Fruit fly (Drosophila melanogaster): ENCODE results near the gene Osi10a.

Osi10a gene

DNA sequence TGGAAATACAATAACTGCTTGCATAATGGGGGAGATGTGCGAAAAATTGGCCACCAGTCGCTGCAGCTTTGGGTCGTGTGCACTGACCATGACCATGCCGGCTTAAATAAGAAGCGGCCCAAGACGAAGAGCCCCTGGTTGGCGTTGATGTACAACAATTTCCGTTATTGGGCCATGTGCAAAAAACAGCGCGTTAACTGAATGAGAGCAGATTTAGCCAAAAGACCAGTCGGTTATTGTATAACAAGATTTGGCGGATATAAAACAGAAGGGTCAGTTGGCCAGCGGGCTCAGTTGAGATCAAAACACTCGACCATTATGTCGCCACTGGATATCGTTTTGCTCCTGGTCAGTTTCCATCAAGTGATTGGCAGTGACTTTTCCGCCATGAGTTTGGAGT lies at the start of gene Osi10a:
Gene Osi10a, plus strand, starts transcription at position 301 of the 400 bp plus-strand sequence.
- no peak for TF ChIP-seq CG8478 (optimal IDR thresholded peaks at IDR 0.05)
- TF ChIP-seq psq (optimal IDR thresholded peaks at IDR 0.05) = no peak
- no peak for TF ChIP-seq pan (optimal IDR thresholded peaks at IDR 0.05)
- no peak for TF ChIP-seq usp (GFP tag; optimal IDR thresholded peaks at IDR 0.05)
- no peak for TF ChIP-seq EcR (GFP tag; optimal IDR thresholded peaks at IDR 0.05)
- TF ChIP-seq Dll (optimal IDR thresholded peaks at IDR 0.05) = no peak

DNA sequence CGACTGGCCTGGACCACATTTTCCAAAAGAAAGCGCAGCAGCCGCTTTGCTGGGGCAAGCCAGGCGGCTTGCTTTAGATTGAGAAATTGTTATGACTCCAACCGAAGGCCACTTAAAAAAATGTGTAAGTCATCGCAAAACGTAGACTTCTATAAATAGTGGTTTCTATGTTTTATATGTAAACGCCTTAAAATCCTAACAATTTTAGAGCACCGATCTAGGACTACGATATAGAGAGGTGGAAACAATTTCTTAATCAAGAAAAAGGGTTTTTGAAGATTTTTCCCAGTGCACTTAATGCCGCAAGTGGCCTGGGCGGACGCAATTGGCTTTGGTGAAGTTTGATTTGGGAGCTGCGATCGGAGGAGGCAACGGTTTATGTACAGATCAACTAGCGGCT lies 49.5 kb upstream of the Osi10a start:
- TF ChIP-seq usp (GFP tag; optimal IDR thresholded peaks at IDR 0.05) (no peak), pan (optimal IDR thresholded peaks at IDR 0.05) (no peak), CG8478 (optimal IDR thresholded peaks at IDR 0.05) (no peak), Dll (optimal IDR thresholded peaks at IDR 0.05) (no peak), psq (optimal IDR thresholded peaks at IDR 0.05) (no peak), EcR (GFP tag; optimal IDR thresholded peaks at IDR 0.05) (no peak)

DNA sequence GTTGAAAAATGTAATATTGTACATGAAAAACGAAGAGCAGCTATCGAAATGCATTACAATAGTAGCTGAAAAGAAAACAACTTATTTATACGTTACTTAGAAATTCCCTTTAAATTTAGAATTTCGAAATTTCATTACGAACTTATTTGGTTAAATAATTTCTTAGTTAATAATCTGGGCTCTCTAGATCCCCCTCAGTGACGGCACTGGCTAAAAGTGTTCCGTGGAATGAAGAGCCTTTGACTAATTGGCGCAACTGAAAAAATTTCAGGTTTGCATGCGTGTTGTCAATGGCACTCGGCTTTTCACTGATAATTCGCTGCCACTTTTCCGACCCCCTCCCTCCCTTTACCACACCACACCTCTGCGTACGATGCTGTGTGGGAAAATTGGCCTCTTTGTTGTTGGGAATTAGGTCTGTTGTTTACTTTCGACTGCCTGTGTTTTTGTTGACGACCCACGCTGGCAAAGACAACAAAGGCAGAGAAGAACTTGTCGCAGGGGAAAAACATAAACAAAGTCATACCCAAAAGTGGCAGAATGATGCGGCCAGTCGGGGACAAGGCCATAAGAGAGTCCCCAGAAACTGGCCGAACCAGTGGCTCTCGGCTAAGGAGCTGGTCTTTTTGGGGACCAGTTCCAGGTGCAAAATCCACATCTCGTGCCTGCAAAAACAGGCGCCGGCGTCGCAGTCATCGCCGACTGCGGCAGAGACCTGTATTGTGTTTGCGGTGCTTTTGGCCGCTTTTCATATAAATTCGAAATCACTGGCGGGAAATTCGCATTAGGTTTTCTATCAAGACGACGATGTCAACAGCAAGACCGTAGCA lies 48.5 kb upstream of the Osi10a start, which contains the start of gene Osi3:
Gene Osi3, plus strand, starts transcription at position 780 of the 830 bp plus-strand sequence.
- no peak for TF ChIP-seq pan (optimal IDR thresholded peaks at IDR 0.05)

DNA sequence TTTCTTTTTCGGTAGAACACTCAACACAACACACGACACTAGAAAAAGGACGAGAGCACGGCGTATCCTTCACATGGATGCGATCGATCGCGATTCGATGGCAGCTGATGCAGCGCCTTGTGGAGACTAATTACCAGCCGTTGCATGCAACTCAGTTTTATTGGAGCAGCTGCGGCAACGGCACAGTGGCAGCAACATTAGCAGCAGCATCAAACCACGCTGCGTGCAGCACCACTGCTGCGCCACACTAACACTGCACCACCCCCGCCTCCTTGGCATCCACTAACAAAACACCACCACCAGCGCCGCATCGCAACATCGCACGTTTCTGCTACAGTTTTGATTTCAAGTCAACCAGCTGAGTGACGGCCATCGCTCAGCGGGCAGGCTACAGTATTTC lies 42.1 kb upstream of the Osi10a start, which contains the start of gene Osi4:
Gene Osi4, minus strand, starts transcription at position 101 of the 400 bp plus-strand sequence.
- no peak for TF ChIP-seq EcR (GFP tag; optimal IDR thresholded peaks at IDR 0.05)
- TF ChIP-seq psq (optimal IDR thresholded peaks at IDR 0.05) = no peak
- no peak for TF ChIP-seq Dll (optimal IDR thresholded peaks at IDR 0.05)
- no peak for TF ChIP-seq pan (optimal IDR thresholded peaks at IDR 0.05)
- no peak for TF ChIP-seq usp (GFP tag; optimal IDR thresholded peaks at IDR 0.05)
- TF ChIP-seq CG8478 (optimal IDR thresholded peaks at IDR 0.05) = no peak

DNA sequence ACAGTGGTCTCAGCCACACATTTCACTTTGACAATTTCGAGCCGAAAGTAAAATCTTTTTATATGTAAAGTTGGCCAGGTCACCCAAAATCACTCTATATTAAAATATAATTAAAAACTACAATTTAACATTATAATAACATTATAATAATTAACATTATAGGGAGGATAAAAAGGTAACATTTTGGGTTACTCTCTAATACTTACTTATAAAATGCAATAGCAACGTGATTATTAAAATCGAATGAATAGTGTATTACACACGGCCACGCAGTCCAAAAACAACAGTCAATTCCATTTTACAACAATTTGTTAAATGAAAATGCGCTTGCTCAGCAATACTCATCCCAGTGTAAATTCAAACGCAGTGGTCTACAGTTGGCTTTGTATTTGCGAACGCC lies 41.6 kb upstream of the Osi10a start:
- TF ChIP-seq Dll (optimal IDR thresholded peaks at IDR 0.05) (no peak), pan (optimal IDR thresholded peaks at IDR 0.05) (no peak), psq (optimal IDR thresholded peaks at IDR 0.05) (no peak), EcR (GFP tag; optimal IDR thresholded peaks at IDR 0.05) (no peak), usp (GFP tag; optimal IDR thresholded peaks at IDR 0.05) (no peak), CG8478 (optimal IDR thresholded peaks at IDR 0.05) (no peak)

DNA sequence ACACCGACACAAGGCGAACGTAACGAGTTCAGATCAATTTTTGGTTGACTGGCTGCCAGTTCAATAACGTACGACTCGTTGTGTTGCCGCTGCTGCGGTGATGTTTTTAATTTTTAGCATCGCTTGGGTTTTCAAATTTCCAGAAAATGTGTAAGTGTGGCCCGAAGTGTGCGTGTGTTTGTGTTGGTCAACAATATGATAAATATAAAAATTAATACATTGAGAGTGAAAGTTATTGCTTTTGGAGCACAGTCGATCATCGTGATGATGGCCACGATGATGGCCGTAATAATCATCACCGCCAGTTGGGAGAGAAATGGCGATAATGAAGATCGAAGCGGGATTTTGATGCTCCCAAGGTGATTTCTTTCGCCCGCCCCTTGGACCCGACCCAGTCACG lies 37.6 kb upstream of the Osi10a start:
- no peak for TF ChIP-seq pan (optimal IDR thresholded peaks at IDR 0.05)
- no peak for TF ChIP-seq CG8478 (optimal IDR thresholded peaks at IDR 0.05)
- no peak for TF ChIP-seq psq (optimal IDR thresholded peaks at IDR 0.05)
- TF ChIP-seq EcR (GFP tag; optimal IDR thresholded peaks at IDR 0.05) = no peak
- TF ChIP-seq usp (GFP tag; optimal IDR thresholded peaks at IDR 0.05) = no peak
- TF ChIP-seq Dll (optimal IDR thresholded peaks at IDR 0.05) = no peak

DNA sequence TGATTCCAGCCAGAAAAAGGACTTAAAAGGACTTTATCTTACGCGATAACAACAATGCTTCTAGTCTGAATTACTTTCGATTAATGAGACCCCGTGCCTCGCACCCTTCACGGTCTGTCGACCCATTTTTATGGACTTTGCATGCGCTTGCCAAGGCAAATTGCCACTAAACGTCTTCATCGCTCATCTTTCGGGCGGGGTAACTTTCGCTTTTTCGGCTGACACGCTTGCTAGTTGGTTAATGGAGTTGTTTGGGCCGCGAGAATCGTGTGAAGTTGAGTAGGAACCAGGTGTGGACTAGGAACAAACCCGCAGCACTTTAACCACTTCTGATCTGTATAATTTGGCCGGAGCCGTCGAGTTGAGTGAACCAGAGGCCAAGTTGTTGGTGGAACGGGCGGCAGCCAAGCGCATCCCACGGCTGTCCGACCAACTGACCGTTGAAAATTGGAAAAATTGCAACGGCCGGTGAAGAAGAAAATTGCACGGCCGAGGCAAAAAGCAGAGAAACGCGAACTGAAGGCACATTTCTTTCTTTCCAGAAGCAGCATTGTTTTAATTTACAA lies 36.7 kb upstream of the Osi10a start, which contains the start of gene Osi5:
Gene Osi5, plus strand, starts transcription at position 516 of the 566 bp plus-strand sequence.
- TF ChIP-seq CG8478 (optimal IDR thresholded peaks at IDR 0.05) (no peak), usp (GFP tag; optimal IDR thresholded peaks at IDR 0.05) (no peak), psq (optimal IDR thresholded peaks at IDR 0.05) (no peak), EcR (GFP tag; optimal IDR thresholded peaks at IDR 0.05) (no peak)

DNA sequence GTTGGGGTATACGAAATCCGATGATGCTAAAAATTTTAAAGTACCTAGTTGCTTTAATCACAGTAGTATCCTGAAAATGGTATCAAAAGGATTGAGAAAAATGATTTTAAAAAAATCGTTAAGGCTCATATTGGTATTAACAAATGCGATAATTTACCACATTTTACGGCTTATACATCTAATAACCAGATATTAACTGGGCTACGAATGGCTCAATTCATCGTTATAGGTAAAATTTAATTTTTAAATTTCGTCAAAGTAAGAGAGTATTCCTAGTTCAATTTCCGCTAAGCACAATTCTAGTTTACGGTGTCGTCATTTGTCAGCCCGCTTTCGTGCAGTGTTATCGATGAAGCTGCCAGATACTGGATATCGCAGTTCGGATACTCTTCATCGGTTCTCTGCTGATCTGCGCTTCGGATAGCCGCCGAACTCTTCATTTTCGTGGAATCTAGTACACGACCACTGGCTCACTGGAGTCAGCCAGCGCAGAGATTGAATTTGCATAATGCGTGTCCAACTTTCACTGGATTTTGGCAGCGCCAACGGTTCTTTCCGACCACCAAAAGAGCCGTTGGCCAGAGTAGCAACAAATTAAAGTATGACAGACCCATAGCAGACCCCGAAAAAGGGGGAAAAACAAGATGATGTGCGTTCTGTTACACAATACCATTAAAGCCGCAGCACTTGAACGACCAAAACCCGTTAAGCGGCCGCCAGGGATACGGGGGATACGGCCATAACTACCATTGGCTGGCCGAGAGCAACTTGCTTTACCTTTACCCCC lies 34.5 kb upstream of the Osi10a start:
- TF ChIP-seq Dll (optimal IDR thresholded peaks at IDR 0.05) (peak; percentile 37), psq (optimal IDR thresholded peaks at IDR 0.05) (no peak), usp (GFP tag; optimal IDR thresholded peaks at IDR 0.05) (no peak), CG8478 (optimal IDR thresholded peaks at IDR 0.05) (no peak)

DNA sequence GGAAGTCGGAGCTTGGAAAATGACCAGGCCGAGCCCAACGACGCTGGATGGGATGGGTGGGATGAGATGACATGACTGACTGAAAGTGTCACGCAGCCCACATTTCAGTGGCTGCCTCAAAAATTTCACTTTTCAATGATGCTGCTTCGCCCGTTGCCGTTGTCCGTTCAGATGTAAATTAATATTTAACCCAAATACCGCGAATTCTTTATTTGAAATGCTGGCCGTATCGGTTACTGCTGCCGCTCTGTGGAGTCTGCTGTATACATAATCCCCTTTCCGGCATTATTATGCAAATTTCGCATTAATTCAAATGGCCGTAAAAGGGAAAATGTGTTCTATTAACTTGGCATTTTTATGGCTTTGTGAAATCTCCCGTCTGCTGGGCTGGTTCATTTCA lies 33.5 kb upstream of the Osi10a start:
- TF ChIP-seq CG8478 (optimal IDR thresholded peaks at IDR 0.05) = no peak
- no peak for TF ChIP-seq pan (optimal IDR thresholded peaks at IDR 0.05)
- no peak for TF ChIP-seq Dll (optimal IDR thresholded peaks at IDR 0.05)
- no peak for TF ChIP-seq usp (GFP tag; optimal IDR thresholded peaks at IDR 0.05)
- no peak for TF ChIP-seq psq (optimal IDR thresholded peaks at IDR 0.05)
- no peak for TF ChIP-seq EcR (GFP tag; optimal IDR thresholded peaks at IDR 0.05)

DNA sequence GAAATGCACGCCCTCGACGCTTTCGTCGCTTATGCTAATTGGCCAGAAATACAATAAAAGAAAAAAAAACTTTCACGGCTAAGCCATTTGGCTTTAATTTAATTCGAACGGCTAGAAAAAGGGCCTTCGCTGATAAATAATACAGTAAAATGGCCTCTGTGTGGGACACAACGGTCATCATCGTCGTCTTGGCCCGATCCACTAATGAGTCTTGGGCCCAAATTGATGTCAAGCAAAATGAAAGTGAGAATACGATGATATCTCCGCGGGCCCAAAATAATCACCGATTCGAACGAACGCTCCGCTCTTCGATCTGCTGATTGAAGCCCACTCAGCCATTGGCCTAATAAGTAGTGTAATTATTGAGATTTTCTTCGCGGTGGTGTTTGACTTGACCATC lies 32.4 kb upstream of the Osi10a start:
- TF ChIP-seq CG8478 (optimal IDR thresholded peaks at IDR 0.05) = no peak
- TF ChIP-seq usp (GFP tag; optimal IDR thresholded peaks at IDR 0.05) = no peak
- TF ChIP-seq psq (optimal IDR thresholded peaks at IDR 0.05) = no peak
- no peak for TF ChIP-seq pan (optimal IDR thresholded peaks at IDR 0.05)
- no peak for TF ChIP-seq Dll (optimal IDR thresholded peaks at IDR 0.05)
- no peak for TF ChIP-seq EcR (GFP tag; optimal IDR thresholded peaks at IDR 0.05)

DNA sequence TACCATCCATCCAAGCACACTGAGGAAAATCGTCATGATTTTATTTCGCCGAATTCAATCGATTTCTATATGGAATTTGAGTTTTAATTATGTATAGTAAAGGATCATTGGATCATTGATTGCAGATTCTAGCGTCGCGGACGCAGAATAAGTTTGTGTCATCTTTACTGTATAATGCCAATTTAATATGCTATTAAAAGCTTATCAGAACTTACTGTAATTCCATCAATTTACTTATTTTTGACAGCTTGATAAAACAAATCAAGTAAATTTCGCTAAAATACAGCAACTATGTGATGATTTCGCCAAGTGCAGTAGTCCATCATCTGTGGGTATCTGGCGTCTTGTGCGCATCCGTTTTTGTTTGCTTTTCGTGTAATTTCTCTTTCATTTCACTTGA lies 30.7 kb upstream of the Osi10a start:
- TF ChIP-seq pan (optimal IDR thresholded peaks at IDR 0.05) (no peak), psq (optimal IDR thresholded peaks at IDR 0.05) (no peak), CG8478 (optimal IDR thresholded peaks at IDR 0.05) (no peak), EcR (GFP tag; optimal IDR thresholded peaks at IDR 0.05) (no peak), usp (GFP tag; optimal IDR thresholded peaks at IDR 0.05) (no peak), Dll (optimal IDR thresholded peaks at IDR 0.05) (no peak)
